Fruit fly (Drosophila melanogaster) whole organism, adult: ENCODE data around the gene RSG7.

ENCODE experiments used
- CG11617 ChIP-seq: fragments of 200-800 bp; sonication (Bioruptor generic); optimal IDR thresholded peaks from 2 replicates; lab custom pipeline; 2017; ENCODE audit warnings: mild to moderate bottlenecking, missing biosample characterization, missing genetic modification reagents, missing genetic modification characterization
- CG12768 ChIP-seq: fragments of 200-800 bp; sonication (Bioruptor generic); optimal IDR thresholded peaks from 2 replicates; lab custom pipeline; 2017; ENCODE audit warnings: missing biosample characterization, missing genetic modification characterization, mild to moderate bottlenecking, moderate library complexity, missing genetic modification reagents
- CG14711 ChIP-seq: fragments of 200-800 bp; sonication (Bioruptor generic); optimal IDR thresholded peaks from 2 replicates; lab custom pipeline; 2018; ENCODE audit warnings: missing biosample characterization, mild to moderate bottlenecking, missing genetic modification characterization, moderate library complexity
- CG1620 ChIP-seq: fragments of 200-800 bp; sonication (Bioruptor generic); optimal IDR thresholded peaks from 2 replicates; lab custom pipeline; 2016; ENCODE audit warnings: missing biosample characterization, missing genetic modification characterization
- CG33017 ChIP-seq: fragments of 200-800 bp; sonication (Bioruptor generic); optimal IDR thresholded peaks from 2 replicates; lab custom pipeline; 2018; ENCODE audit warnings: missing biosample characterization, mild to moderate bottlenecking, missing genetic modification characterization, moderate library complexity
- CG5204 ChIP-seq: fragments of 200-800 bp; sonication (Bioruptor generic); optimal IDR thresholded peaks from 2 replicates; lab custom pipeline; 2016; ENCODE audit warnings: missing biosample characterization, missing genetic modification characterization
- CG7045 ChIP-seq: fragments of 200-800 bp; sonication (Bioruptor generic); optimal IDR thresholded peaks from 2 replicates; lab custom pipeline; 2017; ENCODE audit warnings: missing biosample characterization, mild to moderate bottlenecking, missing genetic modification characterization
- CG7101 ChIP-seq: fragments of 200-800 bp; sonication (Bioruptor generic); optimal IDR thresholded peaks from 2 replicates; lab custom pipeline; 2018; ENCODE audit warnings: missing biosample characterization, mild to moderate bottlenecking, missing genetic modification characterization, moderate library complexity
- Clk ChIP-seq: fragments of 200-800 bp; sonication (Bioruptor generic); optimal IDR thresholded peaks from 2 replicates; lab custom pipeline; 2017; ENCODE audit warnings: missing biosample characterization, missing genetic modification characterization
- Crg-1 ChIP-seq: fragments of 200-800 bp; sonication (Bioruptor generic); optimal IDR thresholded peaks from 2 replicates; lab custom pipeline; 2016; ENCODE audit warnings: missing biosample characterization, missing genetic modification characterization
- Hr96 ChIP-seq: fragments of 200-800 bp; sonication (Bioruptor generic); optimal IDR thresholded peaks from 2 replicates; lab custom pipeline; 2016; ENCODE audit warnings: missing biosample characterization, missing genetic modification characterization
- Mnt ChIP-seq: fragments of 200-800 bp; sonication (Bioruptor generic); optimal IDR thresholded peaks from 2 replicates; lab custom pipeline; 2016; ENCODE audit warnings: missing biosample characterization, mild to moderate bottlenecking, missing genetic modification characterization
- bab1 ChIP-seq: fragments of 200-800 bp; sonication (Bioruptor generic); optimal IDR thresholded peaks from 3 replicates; lab custom pipeline; 2019; ENCODE audit warnings: missing biosample characterization, mild to moderate bottlenecking, missing genetic modification characterization, moderate library complexity
- cic ChIP-seq: fragments of 200-800 bp; sonication (Bioruptor generic); optimal IDR thresholded peaks from 2 replicates; lab custom pipeline; 2017; ENCODE audit warnings: missing biosample characterization, mild to moderate bottlenecking, missing genetic modification characterization, moderate library complexity
- cnc ChIP-seq, 2 experiments: fragments of >200 bp; optimal IDR thresholded peaks; 2 replicates each; lab custom pipeline; 2017
- kay ChIP-seq: fragments of 200-800 bp; sonication (Bioruptor generic); peaks from one replicate; lab custom pipeline; 2016; ENCODE audit warnings: missing biosample characterization, missing genetic modification characterization, borderline replicate concordance
- ovo ChIP-seq: fragments of 200-800 bp; sonication (Bioruptor generic); optimal IDR thresholded peaks from 2 replicates; lab custom pipeline; 2016; ENCODE audit warnings: missing biosample characterization, missing genetic modification characterization
- pad ChIP-seq: fragments of 200-800 bp; sonication (Bioruptor generic); optimal IDR thresholded peaks from 3 replicates; lab custom pipeline; 2017; ENCODE audit warnings: missing biosample characterization, missing genetic modification characterization, mild to moderate bottlenecking, moderate library complexity, missing genetic modification reagents
- tj ChIP-seq: fragments of 200-800 bp; sonication (Bioruptor generic); optimal IDR thresholded peaks from 3 replicates; lab custom pipeline; 2017; ENCODE audit warnings: missing biosample characterization, mild to moderate bottlenecking, missing genetic modification characterization, moderate library complexity
- toe ChIP-seq: fragments of 200-800 bp; sonication (Bioruptor generic); optimal IDR thresholded peaks from 2 replicates; lab custom pipeline; 2016; ENCODE audit warnings: missing biosample characterization, missing genetic modification characterization

The RSG7 gene

DNA sequence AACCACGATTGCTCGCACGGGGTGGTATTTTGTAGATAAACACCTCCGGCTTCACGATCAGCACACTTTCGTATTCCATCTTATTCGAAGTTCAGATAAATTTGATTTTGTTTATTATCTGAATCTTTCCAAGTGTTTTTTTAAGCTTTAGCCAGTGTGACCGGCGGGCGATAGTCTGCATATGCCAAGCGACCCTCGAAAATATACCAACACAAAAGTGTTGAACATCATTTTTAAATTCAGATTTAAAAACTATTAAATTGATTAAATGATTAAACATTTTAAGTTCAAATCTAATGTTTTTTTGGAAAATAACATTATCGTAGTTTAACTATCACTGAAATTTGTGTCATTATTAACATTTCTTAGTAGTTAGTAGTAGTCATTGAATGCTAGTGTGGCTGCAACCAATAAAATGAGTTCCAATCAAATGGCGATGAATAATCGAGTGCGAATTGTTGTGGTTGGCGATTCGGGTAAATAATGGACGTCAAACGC, 43.7 kb downstream of the RSG7 start, which contains the start of the genes CG9132 and CG4789:
Gene CG9132, minus strand, starts transcription at position 181 of the 498 bp plus-strand sequence.
Gene CG4789, plus strand, starts transcription at position 401 of the 498 bp plus-strand sequence.
- TF ChIP-seq Hr96 (GFP tag; lab: Kevin White, UChicago), result no peak
- no peak for TF ChIP-seq pad (GFP tag; lab: Kevin White, UChicago)
- no peak for TF ChIP-seq CG7045 (GFP tag; lab: Kevin White, UChicago)
- no peak for TF ChIP-seq CG14711 (tag; lab: Kevin White, UChicago)
- no peak for TF ChIP-seq ovo (GFP tag; lab: Kevin White, UChicago)
- no peak for TF ChIP-seq cnc (optimal IDR thresholded peaks at IDR 0.05; lab: Kevin White, UChicago)
- TF ChIP-seq toe (GFP tag; lab: Kevin White, UChicago), result no peak
- no peak for TF ChIP-seq bab1 (GFP tag; lab: Kevin White, UChicago)
- no peak for TF ChIP-seq CG1620 (GFP tag; lab: Kevin White, UChicago)
- TF ChIP-seq CG5204 (GFP tag; lab: Kevin White, UChicago), result no peak
- no peak for TF ChIP-seq CG33017 (tag; lab: Kevin White, UChicago)
- TF ChIP-seq Crg-1 (GFP tag; lab: Kevin White, UChicago), result no peak
- TF ChIP-seq Clk, result no peak
- TF ChIP-seq CG11617 (GFP tag; lab: Kevin White, UChicago), result no peak
- TF ChIP-seq CG7101 (tag; lab: Kevin White, UChicago), result no peak
- TF ChIP-seq Mnt (GFP tag; lab: Kevin White, UChicago), result no peak
- TF ChIP-seq tj (GFP tag; lab: Kevin White, UChicago), result no peak
- no peak for TF ChIP-seq CG12768 (GFP tag; lab: Kevin White, UChicago)

DNA sequence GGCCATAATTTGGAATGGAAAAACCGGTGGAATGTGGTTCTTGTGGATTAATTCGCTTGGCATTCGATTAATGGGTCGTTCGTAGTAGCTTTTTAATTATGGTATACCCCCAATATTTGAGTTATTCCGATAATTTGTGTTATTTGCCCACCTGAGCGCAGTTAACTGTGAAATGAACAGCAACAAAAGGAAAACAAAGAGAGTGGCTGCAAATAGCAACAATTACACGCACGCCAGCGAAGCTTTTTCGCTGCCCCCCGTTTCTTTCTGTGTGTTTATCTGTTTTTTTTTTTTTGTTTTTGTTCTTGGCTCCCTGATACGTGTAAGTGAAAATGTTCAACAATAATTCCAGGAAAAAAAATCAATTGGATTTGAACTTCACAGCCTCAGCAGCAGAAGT, 44.3 kb downstream of the RSG7 start:
- TF ChIP-seq CG12768 (GFP tag; lab: Kevin White, UChicago) (no peak), CG7101 (tag; lab: Kevin White, UChicago) (peak; percentile 4), CG33017 (tag; lab: Kevin White, UChicago) (no peak), CG11617 (GFP tag; lab: Kevin White, UChicago) (no peak), pad (GFP tag; lab: Kevin White, UChicago) (no peak), bab1 (GFP tag; lab: Kevin White, UChicago) (peak; percentile 18), Mnt (GFP tag; lab: Kevin White, UChicago) (peak; percentile 17), Crg-1 (GFP tag; lab: Kevin White, UChicago) (no peak), tj (GFP tag; lab: Kevin White, UChicago) (peak; percentile 1)

DNA sequence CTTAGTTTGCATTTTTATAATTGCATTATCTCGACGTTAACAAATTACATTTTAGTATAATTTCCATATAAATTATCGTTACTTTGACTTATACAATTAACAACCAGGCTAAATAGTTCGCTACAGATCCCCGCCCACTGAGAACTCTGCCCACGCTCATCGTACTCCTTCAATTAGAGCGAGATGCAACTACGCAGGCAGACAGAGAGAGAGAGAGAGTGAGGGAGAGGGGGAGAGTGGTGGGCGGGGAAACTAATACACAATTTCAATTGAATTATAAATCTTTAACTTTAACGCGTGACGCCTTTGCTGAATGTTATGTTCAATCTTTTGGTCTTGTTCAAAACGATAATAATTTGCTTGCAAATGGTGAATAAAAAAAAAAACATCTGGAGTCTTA, 46.1 kb downstream of the RSG7 start:
- TF ChIP-seq CG11617 (GFP tag; lab: Kevin White, UChicago), result no peak
- no peak for TF ChIP-seq CG7101 (tag; lab: Kevin White, UChicago)
- TF ChIP-seq ovo (GFP tag; lab: Kevin White, UChicago), result no peak
- no peak for TF ChIP-seq cnc (optimal IDR thresholded peaks at IDR 0.05; lab: Kevin White, UChicago)
- no peak for TF ChIP-seq pad (GFP tag; lab: Kevin White, UChicago)
- no peak for TF ChIP-seq cic (GFP tag; lab: Kevin White, UChicago)
- no peak for TF ChIP-seq CG7045 (GFP tag; lab: Kevin White, UChicago)
- TF ChIP-seq CG5204 (GFP tag; lab: Kevin White, UChicago), result no peak
- no peak for TF ChIP-seq tj (GFP tag; lab: Kevin White, UChicago)
- no peak for TF ChIP-seq Crg-1 (GFP tag; lab: Kevin White, UChicago)
- no peak for TF ChIP-seq CG14711 (tag; lab: Kevin White, UChicago)
- no peak for TF ChIP-seq Clk
- no peak for TF ChIP-seq bab1 (GFP tag; lab: Kevin White, UChicago)
- no peak for TF ChIP-seq CG1620 (GFP tag; lab: Kevin White, UChicago)
- TF ChIP-seq CG33017 (tag; lab: Kevin White, UChicago), result no peak
- TF ChIP-seq Hr96 (GFP tag; lab: Kevin White, UChicago), result no peak
- no peak for TF ChIP-seq Mnt (GFP tag; lab: Kevin White, UChicago)

DNA sequence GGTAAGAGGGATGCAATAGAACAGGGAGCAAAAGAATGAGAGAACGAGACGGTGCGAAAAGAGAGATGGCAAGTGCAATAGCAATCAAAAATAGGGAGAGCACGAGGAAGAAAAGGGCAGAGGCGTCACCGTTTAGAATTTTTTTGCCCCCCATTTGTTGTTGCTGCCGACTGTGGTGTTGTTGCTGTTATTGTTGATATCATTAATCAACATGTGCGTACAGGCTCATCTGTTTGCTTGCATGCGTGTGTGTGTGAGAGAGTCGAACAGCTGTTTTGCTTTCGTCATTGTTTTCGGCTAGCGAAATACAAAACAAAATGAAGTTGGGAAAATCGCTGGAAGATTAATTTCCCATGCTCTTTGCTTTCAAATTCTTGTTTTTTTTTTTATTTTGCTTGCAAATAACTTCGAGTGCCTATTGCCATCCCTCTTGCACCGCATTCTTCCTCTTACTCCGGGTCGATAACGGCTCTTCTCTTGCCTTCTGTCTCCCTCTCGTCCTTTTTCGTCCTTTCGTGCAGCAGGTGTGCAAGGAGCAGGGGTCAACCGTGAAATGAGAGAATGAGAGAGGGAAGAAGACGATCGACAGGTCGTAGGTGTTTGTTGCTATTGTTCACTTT, 51.0 kb downstream of the RSG7 start:
- no peak for TF ChIP-seq CG33017 (tag; lab: Kevin White, UChicago)
- no peak for TF ChIP-seq tj (GFP tag; lab: Kevin White, UChicago)
- TF ChIP-seq kay (GFP tag; lab: Kevin White, UChicago), result no peak
- TF ChIP-seq Mnt (GFP tag; lab: Kevin White, UChicago), result peak; percentile 69
- no peak for TF ChIP-seq pad (GFP tag; lab: Kevin White, UChicago)
- no peak for TF ChIP-seq CG7101 (tag; lab: Kevin White, UChicago)
- no peak for TF ChIP-seq CG7045 (GFP tag; lab: Kevin White, UChicago)

DNA sequence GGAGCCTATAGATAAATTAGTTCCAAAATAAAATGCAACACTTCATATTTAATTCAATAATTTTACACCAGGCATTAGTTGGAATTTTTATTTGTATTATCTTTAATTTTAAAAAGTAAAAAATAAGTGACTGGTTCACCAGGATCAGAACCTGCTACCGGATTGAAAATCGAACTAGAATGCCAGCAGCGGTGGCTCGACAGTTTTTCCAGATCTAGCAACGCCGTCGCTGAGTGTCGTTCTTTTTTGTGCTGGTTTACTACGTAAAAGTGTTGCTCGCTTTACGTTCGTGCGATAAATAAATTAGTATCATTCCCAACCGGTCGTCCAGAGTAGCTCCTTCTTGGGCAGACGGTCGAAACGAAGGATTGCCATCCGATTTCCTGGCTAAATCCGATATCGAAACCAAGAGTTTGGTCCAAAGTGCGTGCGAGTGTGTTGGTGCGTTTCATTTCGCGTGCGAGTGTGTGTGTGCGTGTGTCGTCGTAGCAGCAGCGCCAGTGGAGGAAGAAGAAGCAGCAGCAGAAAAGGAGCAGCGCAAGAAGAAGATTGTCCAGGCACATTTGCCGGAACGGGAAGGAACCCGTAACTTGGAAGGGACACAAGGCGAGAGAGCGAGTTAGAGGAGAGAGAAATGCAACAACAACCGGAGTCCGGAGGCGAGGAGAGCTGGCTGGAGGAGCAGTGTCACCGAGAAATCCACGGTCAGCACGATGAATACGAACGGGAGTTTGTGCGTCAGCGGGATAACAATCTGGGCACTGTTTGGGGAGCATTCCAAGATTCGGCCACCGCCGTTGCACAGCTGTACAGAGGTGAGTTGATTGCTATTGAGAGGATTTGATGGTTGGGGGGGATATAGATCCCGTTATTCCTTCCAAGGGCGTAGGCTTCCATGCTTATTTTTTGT, 52.1 kb downstream of the RSG7 start, which contains the start of gene CG4768:
Gene CG4768, plus strand, starts transcription at position 200 of the 910 bp plus-strand sequence.
- peak; percentile 25 for TF ChIP-seq CG1620 (GFP tag; lab: Kevin White, UChicago)
- TF ChIP-seq bab1 (GFP tag; lab: Kevin White, UChicago), result peak; percentile 50
- TF ChIP-seq tj (GFP tag; lab: Kevin White, UChicago), result peak; percentile 12
- TF ChIP-seq Clk, result no peak
- no peak for TF ChIP-seq CG7101 (tag; lab: Kevin White, UChicago)
- TF ChIP-seq Mnt (GFP tag; lab: Kevin White, UChicago), result peak; percentile 69
- TF ChIP-seq ovo (GFP tag; lab: Kevin White, UChicago), result no peak
- TF ChIP-seq pad (GFP tag; lab: Kevin White, UChicago), result peak; percentile 96
- no peak for TF ChIP-seq kay (GFP tag; lab: Kevin White, UChicago)
